Worm (Caenorhabditis elegans) whole organism, L2 larva: ENCODE measurements around the gene fbxb-46.

Source experiments
- nhr-11 ChIP-seq: fragments of 150-350 bp; optimal IDR thresholded peaks from 2 replicates; lab custom pipeline; 2014; ENCODE audit warnings: missing biosample characterization, missing genetic modification characterization
- nhr-237 ChIP-seq: fragments of 150-350 bp; optimal IDR thresholded peaks from 2 replicates; lab custom pipeline; 2014; ENCODE audit warnings: missing biosample characterization, missing genetic modification characterization
- unc-55 ChIP-seq: fragments of 150-350 bp; sonication (generic microtip); optimal IDR thresholded peaks from 3 replicates; lab custom pipeline; 2014; ENCODE audit warnings: missing biosample characterization, missing genetic modification reagents, missing genetic modification characterization

DNA sequence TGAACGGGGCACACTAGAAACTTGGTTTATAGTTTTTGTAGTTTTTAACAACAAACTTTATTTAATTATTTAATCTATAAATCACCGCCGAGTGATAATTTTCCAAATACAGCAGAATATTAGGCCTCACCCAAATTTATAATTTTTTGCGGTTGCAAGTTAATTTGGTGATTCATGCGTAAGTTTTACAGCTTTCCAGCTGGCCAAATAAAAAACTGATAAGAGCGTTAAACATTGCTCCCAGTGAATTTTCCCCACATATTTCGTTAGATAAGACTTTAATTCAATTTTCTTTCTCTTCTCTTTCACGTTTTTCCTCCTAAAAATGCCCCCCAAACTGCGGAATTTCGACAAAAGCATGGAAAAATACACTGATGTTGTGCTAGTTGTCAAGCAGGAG, 30.6 kb upstream of the fbxb-46 start, which contains the start of gene bath-47:
- TF ChIP-seq nhr-11 (no peak), unc-55 (no peak), nhr-237 (no peak)
